Worm (Caenorhabditis elegans) whole organism, mixed stage, embryonic: Measurements from ENCODE around the gene ptrn-1.

Source experiments
- cnd-1 ChIP-seq: fragments of 200-800 bp; sonication (Bioruptor generic); optimal IDR thresholded peaks from 2 replicates; lab custom pipeline; 2018; ENCODE audit warnings: mild to moderate bottlenecking, missing genetic modification characterization, missing compliant biosample characterization
- elt-3 ChIP-seq: fragments of 150-350 bp; optimal IDR thresholded peaks from 2 replicates; lab custom pipeline; 2014; ENCODE audit warnings: missing biosample characterization, missing genetic modification characterization
- pha-4 ChIP-seq: fragments of 150-350 bp; optimal IDR thresholded peaks from 2 replicates; lab custom pipeline; 2018; ENCODE audit warnings: missing biosample characterization, missing genetic modification reagents, missing genetic modification characterization
- sptf-1 ChIP-seq: sonication (generic microtip); optimal IDR thresholded peaks from 2 replicates; lab custom pipeline; 2017; ENCODE audit warnings: mild to moderate bottlenecking, missing genetic modification characterization, moderate library complexity, missing compliant biosample characterization
- unc-62 ChIP-seq: fragments of 150-350 bp; optimal IDR thresholded peaks from 2 replicates; lab custom pipeline; 2014; ENCODE audit warnings: missing biosample characterization, missing genetic modification reagents, missing genetic modification characterization

DNA sequence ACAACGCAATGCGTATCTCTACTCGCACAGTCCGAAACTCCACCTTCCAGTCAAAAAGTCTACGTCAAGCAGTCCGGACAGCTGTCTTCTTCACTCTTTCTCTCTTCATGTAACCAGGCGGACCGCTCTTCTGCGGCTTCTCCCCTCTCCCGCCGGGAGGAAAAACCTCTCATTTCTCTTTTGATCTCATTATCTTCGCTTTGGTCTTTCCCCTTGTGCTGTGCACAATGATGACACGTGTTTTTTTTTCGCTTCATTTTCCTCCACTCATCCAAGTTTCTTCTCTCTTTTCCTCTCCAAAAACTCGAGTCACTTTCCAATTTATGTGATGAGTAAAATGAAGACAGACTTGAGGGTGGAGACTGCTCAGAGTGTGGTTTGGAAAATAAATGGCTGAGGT lies 12.9 kb upstream of the ptrn-1 start, which contains the start of gene F35B3.7:
- TF ChIP-seq elt-3 (tag; lab: Kevin White, UChicago) (no peak), pha-4 (tag; lab: Kevin White, UChicago) (no peak), unc-62 (GFP tag; lab: Kevin White, UChicago) (no peak), cnd-1 (tag; lab: Kevin White, UChicago) (no peak), sptf-1 (no peak)
